Worm (Caenorhabditis elegans): ENCODE data around the gene bus-18.

DNA sequence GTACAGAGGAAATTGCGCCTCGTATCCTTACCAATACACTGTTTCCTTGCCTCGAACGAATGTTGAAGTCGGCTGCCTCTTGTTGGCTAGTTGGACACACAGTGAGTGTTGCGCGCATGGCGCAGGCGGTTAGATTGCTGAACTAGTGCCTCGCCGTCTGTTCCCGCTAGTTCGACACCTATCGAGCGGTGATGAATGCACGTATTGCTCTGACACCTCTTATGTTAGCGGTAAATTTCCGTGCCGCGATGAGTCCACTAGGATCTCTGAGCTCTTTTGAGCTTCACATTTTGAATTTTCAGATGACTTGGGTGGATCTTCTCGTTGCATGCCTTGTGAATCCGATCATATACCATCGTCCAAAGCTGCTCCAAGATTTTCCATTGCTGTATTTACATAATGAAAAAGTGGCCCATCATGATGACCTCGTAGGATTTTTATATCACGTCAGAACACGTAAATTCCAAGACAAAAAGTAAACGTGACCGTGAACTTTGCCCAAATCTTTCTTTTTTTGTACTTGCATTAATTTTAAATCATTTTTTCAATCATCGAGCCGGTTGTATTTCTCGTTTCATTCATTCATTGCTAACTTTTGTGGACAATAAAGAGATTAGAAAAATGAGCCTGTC is 9.4 kb downstream of the bus-18 start, which contains the start of gene F55A11.11:
- peak; percentile 95 for TF ChIP-seq flt-1 (GFP tag; IDR thresholded peaks at IDR 0.05)
- TF ChIP-seq B0310.2 (tag; optimal IDR thresholded peaks at IDR 0.05), result peak; percentile 94
- peak; percentile 91 for TF ChIP-seq tra-4 (tag; optimal IDR thresholded peaks at IDR 0.05)
- TF ChIP-seq ets-7 (tag; optimal IDR thresholded peaks at IDR 0.05), result peak; percentile 80
- TF ChIP-seq ama-1 (optimal IDR thresholded peaks at IDR 0.05), result no peak
- TF ChIP-seq aly-1 (tag; optimal IDR thresholded peaks at IDR 0.05), result peak; percentile 92
- peak; percentile 99 for TF ChIP-seq tbx-11 (GFP tag; IDR thresholded peaks at IDR 0.05)
- peak; percentile 97 for TF ChIP-seq tbx-37 (GFP tag; conservative IDR thresholded peaks at IDR 0.05)
- peak; percentile 80 for TF ChIP-seq hmbx-1 (tag; optimal IDR thresholded peaks at IDR 0.05)
- peak; percentile 89 for TF ChIP-seq hnd-1 (tag; optimal IDR thresholded peaks at IDR 0.05)
